Fruit fly (Drosophila melanogaster) whole organism, embryonic: Measurements from ENCODE around the gene Nepl9.

Source experiments
- Atf6 ChIP-seq: fragments of 200-800 bp; sonication (Bioruptor generic); IDR thresholded peaks from 2 replicates; pipeline ENCODE4 v1.3.6; 2022; ENCODE audit warnings: missing biosample characterization, missing genetic modification characterization
- BtbVII ChIP-seq: fragments of 200-800 bp; sonication (Bioruptor generic); optimal IDR thresholded peaks from 3 replicates; lab custom pipeline; 2017; ENCODE audit warnings: missing biosample characterization, mild to moderate bottlenecking, missing genetic modification characterization
- CG10654 ChIP-seq: fragments of 200-800 bp; sonication (Bioruptor generic); optimal IDR thresholded peaks from 2 replicates; lab custom pipeline; 2016; ENCODE audit warnings: missing biosample characterization, missing genetic modification characterization
- CG13894 ChIP-seq: fragments of 200-800 bp; sonication (Bioruptor generic); optimal IDR thresholded peaks from 3 replicates; lab custom pipeline; 2018; ENCODE audit warnings: missing biosample characterization, mild to moderate bottlenecking, missing genetic modification characterization, moderate library complexity
- CG14014 ChIP-seq: fragments of 200-800 bp; sonication (Bioruptor generic); IDR thresholded peaks from 2 replicates; pipeline ENCODE4 v1.3.6; 2022; ENCODE audit warnings: missing biosample characterization, missing genetic modification characterization
- CG1529 ChIP-seq: fragments of 200-800 bp; sonication (Bioruptor generic); optimal IDR thresholded peaks from 3 replicates; lab custom pipeline; 2018; ENCODE audit warnings: missing biosample characterization, missing genetic modification characterization
- CG16813 ChIP-seq: fragments of 200-800 bp; sonication (Bioruptor generic); IDR thresholded peaks from 3 replicates; pipeline ENCODE4 v1.3.6; 2022; ENCODE audit warnings: missing biosample characterization, missing genetic modification characterization; ENCODE audit not compliant: partially characterized antibody
- CG17829 ChIP-seq: fragments of 200-800 bp; optimal IDR thresholded peaks from 2 replicates; lab custom pipeline; 2019; ENCODE audit warnings: missing biosample characterization, mild to moderate bottlenecking, missing genetic modification characterization, moderate library complexity
- CG1792 ChIP-seq: fragments of 200-800 bp; sonication (Bioruptor generic); optimal IDR thresholded peaks from 2 replicates; lab custom pipeline; 2016; ENCODE audit warnings: missing biosample characterization, missing genetic modification characterization
- CG3065 ChIP-seq: fragments of 200-800 bp; sonication (Bioruptor generic); optimal IDR thresholded peaks from 2 replicates; lab custom pipeline; 2016; ENCODE audit warnings: missing biosample characterization, missing genetic modification characterization
- CG32772 ChIP-seq: fragments of 200-800 bp; sonication (Bioruptor generic); IDR thresholded peaks from 2 replicates; pipeline ENCODE4 v1.3.6; 2022; ENCODE audit warnings: missing biosample characterization, missing genetic modification characterization
- CG3726 ChIP-seq: fragments of 200-800 bp; sonication (Bioruptor generic); IDR thresholded peaks from 3 replicates; pipeline ENCODE4, ENCODE4 v1.3.6; 2022; ENCODE audit warnings: missing biosample characterization, missing genetic modification characterization
- CG4730 ChIP-seq: fragments of 200-800 bp; sonication (Bioruptor generic); IDR thresholded peaks from 2 replicates; pipeline ENCODE4 v1.3.6; 2022; ENCODE audit warnings: missing biosample characterization, missing genetic modification characterization
- CG6254 ChIP-seq: fragments of 200-800 bp; sonication (Bioruptor generic); optimal IDR thresholded peaks from 3 replicates; lab custom pipeline; 2017; ENCODE audit warnings: mild to moderate bottlenecking, missing biosample characterization, missing genetic modification reagents, missing genetic modification characterization
- CG7786 ChIP-seq: fragments of 200-800 bp; sonication (Bioruptor generic); optimal IDR thresholded peaks from 2 replicates; lab custom pipeline; 2016; ENCODE audit warnings: missing biosample characterization, missing genetic modification characterization
- CG7928 ChIP-seq: fragments of 200-800 bp; sonication (Bioruptor generic); optimal IDR thresholded peaks from 2 replicates; lab custom pipeline; 2017; ENCODE audit warnings: missing biosample characterization, mild to moderate bottlenecking, missing genetic modification characterization
- CG8924 ChIP-seq: fragments of 200-800 bp; optimal IDR thresholded peaks from 3 replicates; lab custom pipeline; 2019; ENCODE audit warnings: missing biosample characterization, mild to moderate bottlenecking, missing genetic modification characterization, moderate library complexity
- Dll ChIP-seq: fragments of 200-800 bp; sonication (Bioruptor generic); IDR thresholded peaks from 4 replicates; pipeline ENCODE4 v1.3.6; 2022; ENCODE audit warnings: missing biosample characterization, missing genetic modification characterization; ENCODE audit not compliant: partially characterized antibody
- Doc3 ChIP-seq: fragments of 200-800 bp; sonication (Bioruptor generic); IDR thresholded peaks from 3 replicates; pipeline ENCODE4 v1.3.6; 2022; ENCODE audit warnings: missing biosample characterization, missing genetic modification characterization; ENCODE audit not compliant: partially characterized antibody
- Dref ChIP-seq: fragments of 200-800 bp; sonication (Bioruptor generic); IDR thresholded peaks from 2 replicates; pipeline ENCODE4 v1.3.6; 2022; ENCODE audit warnings: missing biosample characterization, missing genetic modification characterization
- ERR ChIP-seq: fragments of 200-800 bp; sonication (Bioruptor generic); optimal IDR thresholded peaks from 2 replicates; lab custom pipeline; 2016; ENCODE audit warnings: missing biosample characterization, missing genetic modification characterization
- Hr3 ChIP-seq: fragments of 200-800 bp; sonication (Bioruptor generic); optimal IDR thresholded peaks from 3 replicates; lab custom pipeline; 2016; ENCODE audit warnings: missing biosample characterization, missing genetic modification characterization
- Lpt ChIP-seq: fragments of >200 bp; optimal IDR thresholded peaks from 2 replicates; lab custom pipeline; 2018; ENCODE audit warnings: missing biosample characterization, missing genetic modification characterization
- Med ChIP-seq: fragments of 200-800 bp; sonication (Bioruptor generic); peaks from one replicate; lab custom pipeline; 2016; ENCODE audit warnings: missing biosample characterization, missing genetic modification characterization, mild to moderate bottlenecking, inconsistent platforms, moderate library complexity
- Meics ChIP-seq: fragments of 200-800 bp; sonication (Bioruptor generic); optimal IDR thresholded peaks from 2 replicates; lab custom pipeline; 2017; ENCODE audit warnings: missing biosample characterization, mild to moderate bottlenecking, missing genetic modification characterization
- NFAT ChIP-seq: fragments of 200-800 bp; sonication (Bioruptor generic); IDR thresholded peaks from 2 replicates; pipeline ENCODE4 v1.3.6; 2022; ENCODE audit warnings: missing biosample characterization, missing genetic modification characterization
- Nf-YA ChIP-seq: fragments of 200-800 bp; sonication (Bioruptor generic); IDR thresholded peaks from 2 replicates; pipeline ENCODE4 v1.3.6; 2022; ENCODE audit warnings: missing biosample characterization, missing genetic modification characterization
- Scr ChIP-seq: fragments of 200-800 bp; sonication (Bioruptor generic); IDR thresholded peaks from 2 replicates; pipeline ENCODE4 v1.3.6; 2022; ENCODE audit warnings: missing biosample characterization, missing genetic modification characterization; ENCODE audit not compliant: partially characterized antibody
- Sry-δ ChIP-seq: fragments of 200-800 bp; sonication (Bioruptor generic); optimal IDR thresholded peaks from 2 replicates; lab custom pipeline; 2016; ENCODE audit warnings: missing biosample characterization, missing genetic modification characterization
- Tbp ChIP-seq: fragments of >200 bp; optimal IDR thresholded peaks from 2 replicates; lab custom pipeline; 2018; ENCODE audit warnings: missing biosample characterization, missing genetic modification characterization
- dpn ChIP-seq, 2 experiments: fragments of 200-800 bp; sonication (Bioruptor generic); optimal IDR thresholded peaks; 3 replicates each; lab custom pipeline; 2016; ENCODE audit warnings: missing biosample characterization in 2 of 2, missing genetic modification characterization in 2 of 2
- emc ChIP-seq: fragments of 200-800 bp; sonication (Bioruptor generic); optimal IDR thresholded peaks from 2 replicates; lab custom pipeline; 2016; ENCODE audit warnings: missing biosample characterization, missing genetic modification characterization
- eve ChIP-seq, 2 experiments: fragments of >200 bp; optimal IDR thresholded peaks; 2 replicates each; lab custom pipeline; 2017; ENCODE audit warnings: missing biosample characterization in 2 of 2, missing genetic modification characterization in 2 of 2
- gem ChIP-seq: fragments of 200-800 bp; sonication (Bioruptor generic); optimal IDR thresholded peaks from 2 replicates; lab custom pipeline; 2019; ENCODE audit warnings: missing biosample characterization, mild to moderate bottlenecking, missing genetic modification characterization, moderate library complexity
- ind ChIP-seq: fragments of 200-800 bp; sonication (Bioruptor generic); optimal IDR thresholded peaks from 3 replicates; lab custom pipeline; 2016; ENCODE audit warnings: missing biosample characterization, missing genetic modification characterization
- kay ChIP-seq: fragments of 200-800 bp; sonication (Bioruptor generic); optimal IDR thresholded peaks from 2 replicates; lab custom pipeline; 2016; ENCODE audit warnings: missing biosample characterization, missing genetic modification characterization
- knrl ChIP-seq: fragments of 200-800 bp; sonication (Bioruptor generic); IDR thresholded peaks from 3 replicates; pipeline ENCODE4 v1.3.6; 2022; ENCODE audit warnings: missing biosample characterization, missing genetic modification characterization; ENCODE audit not compliant: partially characterized antibody
- mirr ChIP-seq: fragments of 200-800 bp; sonication (Bioruptor generic); optimal IDR thresholded peaks from 3 replicates; lab custom pipeline; 2018; ENCODE audit warnings: missing biosample characterization, mild to moderate bottlenecking, missing genetic modification characterization
- nau ChIP-seq: fragments of 200-800 bp; sonication (Bioruptor generic); optimal IDR thresholded peaks from 3 replicates; lab custom pipeline; 2017; ENCODE audit warnings: missing biosample characterization, mild to moderate bottlenecking, missing genetic modification characterization, missing genetic modification reagents
- nerfin-1 ChIP-seq: fragments of 200-800 bp; sonication (Bioruptor generic); optimal IDR thresholded peaks from 3 replicates; lab custom pipeline; 2019; ENCODE audit warnings: missing biosample characterization, mild to moderate bottlenecking, missing genetic modification characterization, moderate library complexity
- nmo ChIP-seq: fragments of 200-800 bp; sonication (Bioruptor generic); optimal IDR thresholded peaks from 2 replicates; lab custom pipeline; 2018; ENCODE audit warnings: missing biosample characterization, mild to moderate bottlenecking, missing genetic modification characterization, moderate library complexity
- pzg ChIP-seq: fragments of 200-800 bp; sonication (Bioruptor generic); optimal IDR thresholded peaks from 3 replicates; lab custom pipeline; 2018; ENCODE audit warnings: missing biosample characterization, mild to moderate bottlenecking, missing genetic modification characterization, moderate library complexity
- repo ChIP-seq: fragments of 200-800 bp; sonication (Bioruptor generic); optimal IDR thresholded peaks from 2 replicates; lab custom pipeline; 2016; ENCODE audit warnings: missing biosample characterization, missing genetic modification characterization
- sc ChIP-seq, 3 experiments: fragments of >200 bp in 2 of 3; fragments of 200-800 bp in 1 of 3; sonication (Bioruptor generic) in 1 of 3; optimal IDR thresholded peaks; 2 replicates in 2 of 3; 3 replicates in 1 of 3; lab custom pipeline; 2017; ENCODE audit warnings: mild to moderate bottlenecking in 1 of 3, missing biosample characterization in 1 of 3, missing genetic modification characterization in 1 of 3, missing genetic modification reagents in 1 of 3
- sens-2 ChIP-seq: fragments of 200-800 bp; sonication (Bioruptor generic); IDR thresholded peaks from 2 replicates; pipeline ENCODE4 v1.3.6; 2022; ENCODE audit warnings: missing biosample characterization, missing genetic modification characterization
- slbo ChIP-seq: fragments of 200-800 bp; sonication (Bioruptor generic); IDR thresholded peaks from 2 replicates; pipeline ENCODE4 v1.3.6; 2022; ENCODE audit warnings: missing biosample characterization, missing genetic modification characterization
- sob ChIP-seq: fragments of 200-800 bp; sonication (Bioruptor generic); IDR thresholded peaks from 2 replicates; pipeline ENCODE4 v1.3.6; 2022; ENCODE audit warnings: missing biosample characterization, missing genetic modification characterization
- stwl ChIP-seq: fragments of 200-800 bp; sonication (Bioruptor generic); optimal IDR thresholded peaks from 3 replicates; lab custom pipeline; 2018; ENCODE audit warnings: missing biosample characterization, mild to moderate bottlenecking, missing genetic modification characterization, moderate library complexity
- tgo ChIP-seq: fragments of 200-800 bp; sonication (Bioruptor generic); IDR thresholded peaks from 3 replicates; pipeline ENCODE4 v1.3.6; 2022; ENCODE audit warnings: missing biosample characterization, missing genetic modification characterization
- vnd ChIP-seq: fragments of 200-800 bp; sonication (Bioruptor generic); IDR thresholded peaks from 3 replicates; pipeline ENCODE4 v1.3.6; 2022; ENCODE audit warnings: missing biosample characterization, missing genetic modification characterization; ENCODE audit not compliant: partially characterized antibody

The Nepl9 gene

dm6 chr2L:16826872-16827506 is 10.1 kb downstream of the Nepl9 start, which contains the start of gene AspRS-m (continued):
- TF ChIP-seq nerfin-1 (tag; lab: Kevin White, UChicago) (peak; percentile 72), Atf6 (no peak), Doc3 (peak; percentile 79), repo (GFP tag; lab: Kevin White, UChicago) (no peak), CG3726 (GFP tag; lab: Robert Waterston, UW) (no peak), Lpt (GFP tag; lab: Kevin White, UChicago) (no peak), slbo (GFP tag; lab: Robert Waterston, UW) (peak; percentile 75), sob (GFP tag; lab: Robert Waterston, UW) (peak; percentile 38; the same call in 1 of the 2 replicates), eve (GFP tag; optimal IDR thresholded peaks at IDR 0.05; lab: Kevin White, UChicago) (no peak), sc (optimal IDR thresholded peaks at IDR 0.05; lab: Kevin White, UChicago) (no peak), sc (GFP tag; optimal IDR thresholded peaks at IDR 0.05; lab: Kevin White, UChicago) (no peak), stwl (peak; percentile 66), dpn (GFP tag; optimal IDR thresholded peaks at IDR 0.05; lab: Kevin White, UChicago) (peak in 1 of 2 experiments; percentile 40), nau (no peak), mirr (GFP tag; lab: Kevin White, UChicago) (no peak), pzg (GFP tag; lab: Kevin White, UChicago) (peak; percentile 44), CG16813 (GFP tag; lab: Robert Waterston, UW) (peak; percentile 92), BtbVII (no peak), Scr (GFP tag; lab: Robert Waterston, UW) (peak; percentile 88), ind (GFP tag; lab: Kevin White, UChicago) (peak; percentile 17), CG7928 (no peak), Sry-δ (GFP tag; lab: Kevin White, UChicago) (peak; percentile 82), CG32772 (GFP tag; lab: Robert Waterston, UW) (peak; percentile 62; the same call in 1 of the 2 replicates), CG3065 (GFP tag; lab: Kevin White, UChicago) (no peak), sens-2 (GFP tag; lab: Robert Waterston, UW) (no peak), vnd (peak; percentile 88), nmo (GFP tag; lab: Kevin White, UChicago) (peak; percentile 59), Meics (peak; percentile 16), gem (tag; lab: Kevin White, UChicago) (no peak), CG17829 (tag; lab: Kevin White, UChicago) (peak; percentile 40), knrl (GFP tag; lab: Robert Waterston, UW) (peak; percentile 93), CG10654 (GFP tag; lab: Kevin White, UChicago) (no peak), CG7786 (GFP tag; lab: Kevin White, UChicago) (no peak), Tbp (GFP tag; lab: Kevin White, UChicago) (no peak), Med (GFP tag; lab: Kevin White, UChicago) (peak; percentile 75), Nf-YA (GFP tag; lab: Robert Waterston, UW) (no peak; the same call in 1 of the 2 replicates), CG8924 (tag; lab: Kevin White, UChicago) (no peak), Dll (GFP tag; lab: Robert Waterston, UW) (peak; percentile 89), ERR (GFP tag; lab: Kevin White, UChicago) (no peak), Hr3 (GFP tag; lab: Kevin White, UChicago) (peak; percentile 35), CG6254 (GFP tag; lab: Kevin White, UChicago) (no peak), kay (no peak), tgo (GFP tag; lab: Robert Waterston, UW) (no peak), CG4730 (GFP tag; lab: Robert Waterston, UW) (no peak), CG13894 (no peak), CG1792 (GFP tag; lab: Kevin White, UChicago) (no peak), CG1529 (GFP tag; lab: Kevin White, UChicago) (no peak), NFAT (GFP tag; lab: Robert Waterston, UW) (no peak), emc (GFP tag; lab: Kevin White, UChicago) (no peak), Dref (GFP tag; lab: Robert Waterston, UW) (peak; percentile 72), CG14014 (no peak)
